Worm (Caenorhabditis elegans): Measurements from ENCODE around the gene ubh-4.

ce11 chrII:8022461-8022860, 16.9 kb downstream of the ubh-4 start, which contains the start of gene hda-2:
- TF ChIP-seq unc-42 (tag; optimal IDR thresholded peaks at IDR 0.05) (no peak), tbx-2 (tag; optimal IDR thresholded peaks at IDR 0.05) (no peak), pha-4 (tag; optimal IDR thresholded peaks at IDR 0.05) (no peak), fkh-10 (GFP tag; optimal IDR thresholded peaks at IDR 0.05) (no peak)

Data from whole organism, late embryonic.